Worm (Caenorhabditis elegans) whole organism, late embryonic: ENCODE data around the gene rnp-7.
A peak's percentile ranks its signal among the peaks of the same experiment; 100 is the strongest.

ENCODE experiments used
- T23F11.4 ChIP-seq: fragments of 200-800 bp; sonication (Bioruptor generic); optimal IDR thresholded peaks from 2 replicates; lab custom pipeline; 2018; ENCODE audit warnings: mild to moderate bottlenecking, missing genetic modification characterization, missing compliant biosample characterization
- Y22D7AL.16 ChIP-seq: sonication (generic microtip); optimal IDR thresholded peaks from 2 replicates; lab custom pipeline; 2016; ENCODE audit warnings: missing genetic modification characterization, missing compliant biosample characterization
- ama-1 ChIP-seq: fragments of 150-350 bp; optimal IDR thresholded peaks from 2 replicates; lab custom pipeline; 2014
- fax-1 ChIP-seq: sonication (generic microtip); optimal IDR thresholded peaks from 2 replicates; lab custom pipeline; 2016; ENCODE audit warnings: missing genotype, missing genetic modification characterization, missing compliant biosample characterization
- hlh-13 ChIP-seq: fragments of 200-800 bp; sonication (Bioruptor generic); optimal IDR thresholded peaks from 2 replicates; lab custom pipeline; 2018; ENCODE audit warnings: mild to moderate bottlenecking, missing genetic modification characterization, missing compliant biosample characterization
- madf-2 ChIP-seq: sonication (generic microtip); optimal IDR thresholded peaks from 2 replicates; lab custom pipeline; 2017; ENCODE audit warnings: missing genetic modification characterization, missing compliant biosample characterization
- pat-9 ChIP-seq: fragments of 200-800 bp; sonication (Bioruptor generic); optimal IDR thresholded peaks from 2 replicates; lab custom pipeline; 2018; ENCODE audit warnings: mild to moderate bottlenecking, missing genetic modification characterization, moderate library complexity, missing compliant biosample characterization
- pha-4 ChIP-seq: fragments of 150-350 bp; optimal IDR thresholded peaks from 2 replicates; lab custom pipeline; 2018; ENCODE audit warnings: missing biosample characterization, missing genetic modification reagents, missing genetic modification characterization
- pqm-1 ChIP-seq: sonication (generic microtip); optimal IDR thresholded peaks from 2 replicates; lab custom pipeline; 2016; ENCODE audit warnings: missing genetic modification characterization, missing compliant biosample characterization
- unc-42 ChIP-seq: sonication (generic microtip); optimal IDR thresholded peaks from 2 replicates; lab custom pipeline; 2016; ENCODE audit warnings: missing genotype, missing genetic modification characterization, missing compliant biosample characterization

- no peak for TF ChIP-seq ama-1
- no peak for TF ChIP-seq pat-9 (tag; lab: Kevin White, UChicago)
- no peak for TF ChIP-seq pqm-1
- TF ChIP-seq unc-42 (tag; lab: Kevin White, UChicago): peak; percentile 88
- no peak for TF ChIP-seq hlh-13 (GFP tag; lab: Kevin White, UChicago)
- no peak for TF ChIP-seq madf-2
- TF ChIP-seq T23F11.4 (GFP tag; lab: Kevin White, UChicago): no peak
- no peak for TF ChIP-seq Y22D7AL.16 (tag; lab: Kevin White, UChicago)
- no peak for TF ChIP-seq pha-4 (tag; lab: Kevin White, UChicago)
- no peak for TF ChIP-seq fax-1
These were observed 28.7 kb upstream of the rnp-7 start, which contains the start of gene rps-21 for ce11 chrIII:7189581-7190128.
